Worm (Caenorhabditis elegans): ENCODE measurements around the gene atg-16.1.

ce11 chrX:4448283-4448682, 14.0 kb downstream of the atg-16.1 start, which contains the start of gene mltn-13:
- TF ChIP-seq pag-3 (tag; optimal IDR thresholded peaks at IDR 0.05; ENCODE audit: borderline replicate concordance) (no peak), unc-86 (tag; optimal IDR thresholded peaks at IDR 0.05) (no peak), hlh-15 (tag; optimal IDR thresholded peaks at IDR 0.05) (no peak), pha-4 (tag; optimal IDR thresholded peaks at IDR 0.05) (no peak), gmeb-2 (tag; optimal IDR thresholded peaks at IDR 0.05) (no peak), fkh-10 (GFP tag; optimal IDR thresholded peaks at IDR 0.05) (no peak), ref-2 (tag; optimal IDR thresholded peaks at IDR 0.05) (no peak), ceh-48 (tag; optimal IDR thresholded peaks at IDR 0.05) (no peak), sox-4 (tag; optimal IDR thresholded peaks at IDR 0.05) (no peak), ceh-9 (tag; optimal IDR thresholded peaks at IDR 0.05) (no peak), ceh-2 (tag; optimal IDR thresholded peaks at IDR 0.05) (no peak), ceh-24 (tag; optimal IDR thresholded peaks at IDR 0.05) (no peak), sdc-2 (tag; optimal IDR thresholded peaks at IDR 0.05) (no peak), pat-9 (tag; optimal IDR thresholded peaks at IDR 0.05) (no peak)

Measured in whole organism, late embryonic.